Fruit fly (Drosophila melanogaster) whole organism, embryonic: ENCODE results near the gene L2HGDH.

Experiments used
- Abd-B ChIP-seq: fragments of 200-800 bp; sonication (Bioruptor generic); optimal IDR thresholded peaks from 2 replicates; lab custom pipeline; 2018; ENCODE audit warnings: missing biosample characterization, mild to moderate bottlenecking, missing genetic modification characterization, moderate library complexity
- Aef1 ChIP-seq: fragments of 200-800 bp; sonication (Bioruptor generic); IDR thresholded peaks from 3 replicates; pipeline ENCODE4 v1.3.6; 2022; ENCODE audit warnings: missing biosample characterization, missing genetic modification characterization
- B-H2 ChIP-seq: fragments of 200-800 bp; sonication (Bioruptor generic); optimal IDR thresholded peaks from 2 replicates; lab custom pipeline; 2018; ENCODE audit warnings: missing biosample characterization, mild to moderate bottlenecking, missing genetic modification characterization
- CG10321 ChIP-seq: fragments of 200-800 bp; sonication (Bioruptor generic); IDR thresholded peaks from 2 replicates; pipeline ENCODE4 v1.3.6; 2022; ENCODE audit warnings: missing biosample characterization, missing genetic modification characterization
- CG10366 ChIP-seq: fragments of 200-800 bp; sonication (Bioruptor generic); IDR thresholded peaks from 2 replicates; pipeline ENCODE4 v1.3.6; 2022; ENCODE audit warnings: missing biosample characterization, missing genetic modification characterization
- CG11247 ChIP-seq: fragments of 200-800 bp; sonication (Bioruptor generic); IDR thresholded peaks from 2 replicates; pipeline ENCODE4 v1.3.6; 2022; ENCODE audit warnings: missing biosample characterization, missing genetic modification characterization
- CG11695 ChIP-seq: fragments of 200-800 bp; sonication (Bioruptor generic); IDR thresholded peaks from 3 replicates; pipeline ENCODE4 v1.3.6; 2022; ENCODE audit warnings: missing biosample characterization, missing genetic modification characterization
- CG12104 ChIP-seq: fragments of 200-800 bp; sonication (Bioruptor generic); optimal IDR thresholded peaks from 3 replicates; lab custom pipeline; 2016; ENCODE audit warnings: missing biosample characterization, missing genetic modification characterization
- CG13424 ChIP-seq: fragments of 200-800 bp; sonication (Bioruptor generic); optimal IDR thresholded peaks from 2 replicates; lab custom pipeline; 2019; ENCODE audit warnings: missing biosample characterization, mild to moderate bottlenecking, missing genetic modification characterization, moderate library complexity
- CG13775 ChIP-seq: fragments of 200-800 bp; sonication (Bioruptor generic); optimal IDR thresholded peaks from 3 replicates; lab custom pipeline; 2017; ENCODE audit warnings: missing biosample characterization, mild to moderate bottlenecking, missing genetic modification characterization
- CG15011 ChIP-seq: fragments of 200-800 bp; sonication (Bioruptor generic); optimal IDR thresholded peaks from 3 replicates; lab custom pipeline; 2018; ENCODE audit warnings: missing biosample characterization, mild to moderate bottlenecking, missing genetic modification characterization
- CG15514 ChIP-seq: fragments of 200-800 bp; sonication (Bioruptor generic); optimal IDR thresholded peaks from 3 replicates; lab custom pipeline; 2017; ENCODE audit warnings: missing biosample characterization, missing genetic modification characterization, mild to moderate bottlenecking, moderate library complexity, missing genetic modification reagents
- CG15601 ChIP-seq: fragments of 200-800 bp; sonication (Bioruptor generic); optimal IDR thresholded peaks from 3 replicates; lab custom pipeline; 2019; ENCODE audit warnings: missing biosample characterization, mild to moderate bottlenecking, missing genetic modification characterization, moderate library complexity
- CG17568 ChIP-seq: fragments of 200-800 bp; sonication (Bioruptor generic); optimal IDR thresholded peaks from 2 replicates; lab custom pipeline; 2018; ENCODE audit warnings: missing biosample characterization, mild to moderate bottlenecking, missing genetic modification characterization, moderate library complexity
- CG18599 ChIP-seq: fragments of 200-800 bp; sonication (Bioruptor generic); optimal IDR thresholded peaks from 3 replicates; lab custom pipeline; 2017; ENCODE audit warnings: missing biosample characterization, missing genetic modification characterization, mild to moderate bottlenecking, moderate library complexity, missing genetic modification reagents
- CG33213 ChIP-seq: fragments of 200-800 bp; sonication (Bioruptor generic); optimal IDR thresholded peaks from 3 replicates; lab custom pipeline; 2016; ENCODE audit warnings: missing biosample characterization, missing genetic modification characterization
- CG6689 ChIP-seq: fragments of 200-800 bp; sonication (Bioruptor generic); IDR thresholded peaks from 2 replicates; pipeline ENCODE4 v1.3.6; 2022; ENCODE audit warnings: missing biosample characterization, missing genetic modification characterization
- CG6854 ChIP-seq: fragments of 200-800 bp; sonication (Bioruptor generic); optimal IDR thresholded peaks from 3 replicates; lab custom pipeline; 2017; ENCODE audit warnings: missing biosample characterization, mild to moderate bottlenecking, missing genetic modification characterization
- CG7839 ChIP-seq: fragments of 200-800 bp; sonication (Bioruptor generic); optimal IDR thresholded peaks from 3 replicates; lab custom pipeline; 2018; ENCODE audit warnings: missing biosample characterization, mild to moderate bottlenecking, missing genetic modification characterization, moderate library complexity
- CG9817 ChIP-seq: fragments of 200-800 bp; sonication (Bioruptor generic); optimal IDR thresholded peaks from 2 replicates; lab custom pipeline; 2018; ENCODE audit warnings: missing biosample characterization, mild to moderate bottlenecking, missing genetic modification characterization, moderate library complexity
- D19A ChIP-seq: fragments of 200-800 bp; optimal IDR thresholded peaks from 3 replicates; lab custom pipeline; 2019; ENCODE audit warnings: missing biosample characterization, mild to moderate bottlenecking, missing genetic modification characterization, moderate library complexity
- Deaf1 ChIP-seq: fragments of 200-800 bp; optimal IDR thresholded peaks from 3 replicates; lab custom pipeline; 2019; ENCODE audit warnings: missing biosample characterization, mild to moderate bottlenecking, missing genetic modification characterization, moderate library complexity
- Dip3 ChIP-seq: fragments of 200-800 bp; sonication (Bioruptor generic); optimal IDR thresholded peaks from 3 replicates; lab custom pipeline; 2016; ENCODE audit warnings: missing biosample characterization, missing genetic modification characterization
- ERR ChIP-seq: fragments of 200-800 bp; sonication (Bioruptor generic); optimal IDR thresholded peaks from 2 replicates; lab custom pipeline; 2016; ENCODE audit warnings: missing biosample characterization, missing genetic modification characterization
- Ets97D ChIP-seq: fragments of 200-800 bp; sonication (Bioruptor generic); optimal IDR thresholded peaks from 3 replicates; lab custom pipeline; 2016; ENCODE audit warnings: missing biosample characterization, missing genetic modification characterization
- Fer3 ChIP-seq: fragments of 200-800 bp; sonication (Bioruptor generic); optimal IDR thresholded peaks from 2 replicates; lab custom pipeline; 2018; ENCODE audit warnings: missing biosample characterization, mild to moderate bottlenecking, missing genetic modification characterization, moderate library complexity
- Ptx1 ChIP-seq: fragments of 200-800 bp; sonication (Bioruptor generic); IDR thresholded peaks from 2 replicates; pipeline ENCODE4 v1.3.6; 2022; ENCODE audit warnings: missing biosample characterization, missing genetic modification characterization
- Vsx1 ChIP-seq: fragments of 200-800 bp; sonication (Bioruptor generic); optimal IDR thresholded peaks from 2 replicates; lab custom pipeline; 2017; ENCODE audit warnings: missing biosample characterization, mild to moderate bottlenecking, missing genetic modification characterization, missing genetic modification reagents
- al ChIP-seq: fragments of 200-800 bp; sonication (Bioruptor generic); IDR thresholded peaks from 2 replicates; pipeline ENCODE4 v1.3.6; 2022; ENCODE audit warnings: missing biosample characterization, missing genetic modification characterization
- bcd ChIP-seq: fragments of 200-800 bp; sonication (Bioruptor generic); optimal IDR thresholded peaks from 2 replicates; lab custom pipeline; 2017; ENCODE audit warnings: missing biosample characterization, mild to moderate bottlenecking, missing genetic modification characterization
- chm ChIP-seq: fragments of 200-800 bp; sonication (Bioruptor generic); IDR thresholded peaks from 2 replicates; pipeline ENCODE4 v1.3.6; 2022; ENCODE audit warnings: missing biosample characterization, missing genetic modification characterization
- crol ChIP-seq: fragments of 200-800 bp; sonication (Bioruptor generic); IDR thresholded peaks from 2 replicates; pipeline ENCODE4 v1.3.6; 2022; ENCODE audit warnings: missing biosample characterization, missing genetic modification characterization
- crp ChIP-seq, 2 experiments: fragments of 200-800 bp; sonication (Bioruptor generic); optimal IDR thresholded peaks; 2 replicates in 1 of 2; 3 replicates in 1 of 2; lab custom pipeline; 2017; ENCODE audit warnings: missing biosample characterization in 2 of 2, missing genetic modification characterization in 2 of 2, mild to moderate bottlenecking in 1 of 2, moderate library complexity in 1 of 2
- cwo ChIP-seq: fragments of 200-800 bp; sonication (Bioruptor generic); optimal IDR thresholded peaks from 3 replicates; lab custom pipeline; 2017; ENCODE audit warnings: missing biosample characterization, missing genetic modification characterization, mild to moderate bottlenecking, moderate library complexity, missing genetic modification reagents
- fru ChIP-seq: fragments of >200 bp; optimal IDR thresholded peaks from 2 replicates; lab custom pipeline; 2017
- gem ChIP-seq: fragments of 200-800 bp; sonication (Bioruptor generic); optimal IDR thresholded peaks from 2 replicates; lab custom pipeline; 2019; ENCODE audit warnings: missing biosample characterization, mild to moderate bottlenecking, missing genetic modification characterization, moderate library complexity
- hb ChIP-seq: fragments of 200-800 bp; sonication (Bioruptor generic); IDR thresholded peaks from 3 replicates; pipeline ENCODE4 v1.3.6; 2022; ENCODE audit warnings: missing biosample characterization, missing genetic modification characterization; ENCODE audit not compliant: partially characterized antibody
- kah ChIP-seq: fragments of 200-800 bp; sonication (Bioruptor generic); optimal IDR thresholded peaks from 2 replicates; lab custom pipeline; 2018; ENCODE audit warnings: missing biosample characterization, mild to moderate bottlenecking, missing genetic modification characterization
- lmd ChIP-seq: fragments of 200-800 bp; sonication (Bioruptor generic); IDR thresholded peaks from 2 replicates; pipeline ENCODE4 v1.3.6; 2022; ENCODE audit warnings: missing biosample characterization, missing genetic modification characterization
- mld ChIP-seq: fragments of 200-800 bp; sonication (Bioruptor generic); IDR thresholded peaks from 3 replicates; pipeline ENCODE4 v1.3.6; 2022; ENCODE audit warnings: missing biosample characterization, missing genetic modification characterization; ENCODE audit not compliant: partially characterized antibody
- phol ChIP-seq: fragments of 200-800 bp; sonication (Bioruptor generic); optimal IDR thresholded peaks from 3 replicates; lab custom pipeline; 2018; ENCODE audit warnings: missing biosample characterization, mild to moderate bottlenecking, missing genetic modification characterization, moderate library complexity
- prd ChIP-seq, 3 experiments: fragments of >200 bp in 2 of 3; fragments of 200-800 bp in 1 of 3; sonication (Bioruptor generic) in 1 of 3; optimal IDR thresholded peaks in 2 of 3; IDR thresholded peaks in 1 of 3; 2 replicates in 2 of 3; 3 replicates in 1 of 3; pipeline versions ENCODE4 v1.3.6 to Lab custom; 2017 to 2022; ENCODE audit warnings: missing biosample characterization in 1 of 3, missing genetic modification characterization in 1 of 3
- slbo ChIP-seq: fragments of 200-800 bp; sonication (Bioruptor generic); IDR thresholded peaks from 2 replicates; pipeline ENCODE4 v1.3.6; 2022; ENCODE audit warnings: missing biosample characterization, missing genetic modification characterization
- twi ChIP-seq: fragments of 200-800 bp; optimal IDR thresholded peaks from 2 replicates; lab custom pipeline; 2019; ENCODE audit warnings: missing biosample characterization, mild to moderate bottlenecking, missing genetic modification characterization, moderate library complexity
- unc-4 ChIP-seq: fragments of 200-800 bp; sonication (Bioruptor generic); IDR thresholded peaks from 2 replicates; pipeline ENCODE4 v1.3.6; 2022; ENCODE audit warnings: missing biosample characterization, missing genetic modification characterization; ENCODE audit not compliant: partially characterized antibody
- wdn ChIP-seq: fragments of 200-800 bp; sonication (Bioruptor generic); IDR thresholded peaks from 2 replicates; pipeline ENCODE4 v1.3.6; 2022; ENCODE audit warnings: missing biosample characterization, missing genetic modification characterization
- zen ChIP-seq: fragments of 200-800 bp; sonication (Bioruptor generic); optimal IDR thresholded peaks from 3 replicates; lab custom pipeline; 2018; ENCODE audit warnings: missing biosample characterization, mild to moderate bottlenecking, missing genetic modification characterization, moderate library complexity

L2HGDH gene

dm6 chr2L:18965367-18966213, 8.7 kb downstream of the L2HGDH start:
- TF ChIP-seq CG33213 (no peak), phol (tag; lab: Kevin White, UChicago) (peak; percentile 37), CG10321 (GFP tag; lab: Robert Waterston, UW) (no peak), CG11247 (GFP tag; lab: Robert Waterston, UW) (no peak), ERR (GFP tag; lab: Kevin White, UChicago) (no peak), unc-4 (no peak), CG12104 (GFP tag; lab: Kevin White, UChicago) (no peak), Ptx1 (GFP tag; lab: Robert Waterston, UW) (peak; percentile 60), prd (optimal IDR thresholded peaks at IDR 0.05; lab: Kevin White, UChicago) (no peak), prd (GFP tag; IDR thresholded peaks at IDR 0.05; lab: Robert Waterston, UW) (peak; percentile 33; the same call in 1 of the 3 replicates), CG13424 (tag; lab: Kevin White, UChicago) (peak; percentile 31), slbo (GFP tag; lab: Robert Waterston, UW) (peak; percentile 74), zen (peak; percentile 4), mld (GFP tag; lab: Robert Waterston, UW) (no peak), CG10366 (GFP tag; lab: Robert Waterston, UW) (0 out of 2 replicates have a peak, but pooled peaks have one; percentile 12), CG15601 (no peak), Abd-B (peak; percentile 27), CG6689 (GFP tag; lab: Robert Waterston, UW) (peak; percentile 45; the same call in 1 of the 2 replicates), fru (lab: Kevin White, UChicago) (no peak), gem (tag; lab: Kevin White, UChicago) (peak; percentile 64), al (GFP tag; lab: Robert Waterston, UW) (peak; percentile 66; the same call in 1 of the 2 replicates), bcd (peak; percentile 24), twi (no peak), crol (0 out of 2 replicates have a peak, but pooled peaks have one; percentile 7), CG15011 (GFP tag; lab: Kevin White, UChicago) (peak; percentile 72), cwo (GFP tag; lab: Kevin White, UChicago) (peak; percentile 43), Aef1 (GFP tag; lab: Robert Waterston, UW) (peak; percentile 9; the same call in 1 of the 3 replicates), kah (GFP tag; lab: Kevin White, UChicago) (peak; percentile 75), hb (GFP tag; lab: Robert Waterston, UW) (no peak), wdn (no peak), D19A (peak; percentile 21), B-H2 (GFP tag; lab: Kevin White, UChicago) (peak; percentile 6), CG18599 (peak; percentile 61), Deaf1 (tag; lab: Kevin White, UChicago) (peak; percentile 1), Vsx1 (GFP tag; lab: Kevin White, UChicago) (no peak), CG17568 (GFP tag; lab: Kevin White, UChicago) (peak; percentile 48), CG13775 (GFP tag; lab: Kevin White, UChicago) (peak; percentile 22), Ets97D (GFP tag; lab: Kevin White, UChicago) (no peak), crp (GFP tag; optimal IDR thresholded peaks at IDR 0.05; lab: Kevin White, UChicago) (peak in 1 of 2 experiments; percentile 5), CG6854 (GFP tag; lab: Kevin White, UChicago) (peak; percentile 4), chm (GFP tag; lab: Robert Waterston, UW) (peak; percentile 22; the same call in 1 of the 2 replicates), Fer3 (tag; lab: Kevin White, UChicago) (peak; percentile 51), CG11695 (GFP tag; lab: Robert Waterston, UW) (peak; percentile 60; the same call in 2 of the 3 replicates), lmd (GFP tag; lab: Robert Waterston, UW) (peak; percentile 58), CG9817 (peak; percentile 37), CG15514 (GFP tag; lab: Kevin White, UChicago) (peak; percentile 39), Dip3 (GFP tag; lab: Kevin White, UChicago) (no peak), CG7839 (tag; lab: Kevin White, UChicago) (peak; percentile 49)
